Fruit fly (Drosophila melanogaster): ENCODE measurements around the gene CG1409.

Gene CG1409

DNA sequence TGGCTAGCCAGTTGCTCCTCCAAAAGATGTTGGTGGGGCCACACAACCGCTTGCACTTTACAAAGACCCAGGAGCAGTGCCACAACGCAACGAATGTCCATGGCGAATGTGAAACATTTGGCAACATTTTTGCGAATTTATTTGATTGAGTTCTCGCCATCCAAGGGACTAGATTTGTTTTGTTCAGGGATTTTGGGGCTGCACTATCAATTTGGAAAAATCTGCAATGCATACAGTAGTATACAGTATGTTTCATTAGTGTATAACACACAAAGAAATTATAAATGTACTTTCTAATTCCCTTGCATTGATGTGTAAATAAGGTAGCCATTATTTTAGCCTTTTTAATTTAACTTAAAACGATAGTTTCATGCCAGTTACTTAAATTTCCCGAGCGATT lies 20.8 kb downstream of the CG1409 start, which contains the start of gene Ir7d:
Gene Ir7d, minus strand, starts transcription at position 101 of the 400 bp plus-strand sequence.
- no peak for TF ChIP-seq CG8388 (GFP tag; optimal IDR thresholded peaks at IDR 0.05)
- no peak for TF ChIP-seq ind (GFP tag; optimal IDR thresholded peaks at IDR 0.05)
- TF ChIP-seq CG15073 (GFP tag; optimal IDR thresholded peaks at IDR 0.05) = no peak

dm6 chrX:7881579-7881978 lies 23.6 kb downstream of the CG1409 start, which contains the start of gene Ir7e:
Gene Ir7e (minus strand): TSS chrX:7881679.
- no peak for TF ChIP-seq CG11085 (GFP tag; IDR thresholded peaks at IDR 0.05)
- TF ChIP-seq mld (GFP tag; IDR thresholded peaks at IDR 0.05; ENCODE audit: partially characterized antibody) = no peak
- no peak for TF ChIP-seq mam (GFP tag; optimal IDR thresholded peaks at IDR 0.05)
- TF ChIP-seq Sox100B (GFP tag; optimal IDR thresholded peaks at IDR 0.05) = no peak
- TF ChIP-seq pb (GFP tag; optimal IDR thresholded peaks at IDR 0.05) = no peak
- TF ChIP-seq stc (GFP tag; IDR thresholded peaks at IDR 0.05) = no peak
- no peak for TF ChIP-seq br (optimal IDR thresholded peaks at IDR 0.05)
- TF ChIP-seq chinmo (GFP tag; IDR thresholded peaks at IDR 0.05; ENCODE audit: partially characterized antibody) = no peak
- TF ChIP-seq CG14965 (GFP tag; optimal IDR thresholded peaks at IDR 0.05; ENCODE audit: borderline replicate concordance) = no peak
- TF ChIP-seq Poxn (GFP tag; IDR thresholded peaks at IDR 0.05) = no peak
- no peak for TF ChIP-seq CG12104 (GFP tag; optimal IDR thresholded peaks at IDR 0.05)
- no peak for TF ChIP-seq CG9932 (GFP tag; IDR thresholded peaks at IDR 0.05)
- no peak for TF ChIP-seq prd (optimal IDR thresholded peaks at IDR 0.05)
- TF ChIP-seq prd (GFP tag; IDR thresholded peaks at IDR 0.05) = no peak
- no peak for TF ChIP-seq Awh (GFP tag; IDR thresholded peaks at IDR 0.05)
- TF ChIP-seq Scr (GFP tag; IDR thresholded peaks at IDR 0.05; ENCODE audit: partially characterized antibody) = no peak
- TF ChIP-seq Fer1 (GFP tag; optimal IDR thresholded peaks at IDR 0.05) = no peak
- TF ChIP-seq gem (tag; optimal IDR thresholded peaks at IDR 0.05) = no peak

- no peak for TF ChIP-seq CkIIα-i1 (GFP tag; IDR thresholded peaks at IDR 0.05)
- TF ChIP-seq lilli (GFP tag; optimal IDR thresholded peaks at IDR 0.05) = no peak
- no peak for TF ChIP-seq Tbp (GFP tag; optimal IDR thresholded peaks at IDR 0.05)
- no peak for TF ChIP-seq her (GFP tag; optimal IDR thresholded peaks at IDR 0.05)
- no peak for TF ChIP-seq Awh (GFP tag; IDR thresholded peaks at IDR 0.05)
- no peak for TF ChIP-seq gce (GFP tag; IDR thresholded peaks at IDR 0.05)
- no peak for TF ChIP-seq bowl (GFP tag; IDR thresholded peaks at IDR 0.05)
- TF ChIP-seq CG17359 (tag; optimal IDR thresholded peaks at IDR 0.05) = no peak
- no peak for TF ChIP-seq CG9727 (GFP tag; optimal IDR thresholded peaks at IDR 0.05)
- no peak for TF ChIP-seq H15 (GFP tag; IDR thresholded peaks at IDR 0.05)
- no peak for TF ChIP-seq sisA (GFP tag; IDR thresholded peaks at IDR 0.05)
- TF ChIP-seq CG31224 (GFP tag; IDR thresholded peaks at IDR 0.05) = no peak
- TF ChIP-seq ase (GFP tag; IDR thresholded peaks at IDR 0.05) = no peak
- no peak for TF ChIP-seq Scr (GFP tag; IDR thresholded peaks at IDR 0.05; ENCODE audit: partially characterized antibody)
- no peak for TF ChIP-seq br (optimal IDR thresholded peaks at IDR 0.05)
- no peak for TF ChIP-seq CG32772 (GFP tag; IDR thresholded peaks at IDR 0.05)
- TF ChIP-seq pzg (GFP tag; optimal IDR thresholded peaks at IDR 0.05) = no peak
- TF ChIP-seq CG30403 (GFP tag; optimal IDR thresholded peaks at IDR 0.05) = no peak
Measured at dm6 chrX:7883926-7884325, 26.0 kb downstream of the CG1409 start, which contains the start of gene Ir7f. Gene Ir7f (minus strand): TSS chrX:7884026.

dm6 chrX:7884360-7884759 lies 26.4 kb downstream of the CG1409 start, which contains the start of gene Ir7g:
Gene Ir7g (plus strand): TSS chrX:7884660.
- no peak for TF ChIP-seq zfh1 (GFP tag; IDR thresholded peaks at IDR 0.05)
- no peak for TF ChIP-seq sens-2 (GFP tag; IDR thresholded peaks at IDR 0.05)
- no peak for TF ChIP-seq Lim3 (GFP tag; IDR thresholded peaks at IDR 0.05)
- TF ChIP-seq sd (tag; optimal IDR thresholded peaks at IDR 0.05) = no peak
- no peak for TF ChIP-seq Bteb2 (GFP tag; optimal IDR thresholded peaks at IDR 0.05)
- no peak for TF ChIP-seq grau (tag; optimal IDR thresholded peaks at IDR 0.05)
- no peak for TF ChIP-seq CG16813 (GFP tag; IDR thresholded peaks at IDR 0.05; ENCODE audit: partially characterized antibody)
- no peak for TF ChIP-seq Hmr (GFP tag; optimal IDR thresholded peaks at IDR 0.05)
- TF ChIP-seq pan (optimal IDR thresholded peaks at IDR 0.05) = no peak
- no peak for TF ChIP-seq pan (GFP tag; optimal IDR thresholded peaks at IDR 0.05 in 1 of 2, IDR thresholded peaks at IDR 0.05 in 1 of 2)
- TF ChIP-seq eve (GFP tag; optimal IDR thresholded peaks at IDR 0.05) = no peak
- TF ChIP-seq ham (GFP tag; IDR thresholded peaks at IDR 0.05) = no peak
- no peak for TF ChIP-seq CG9437 (GFP tag; optimal IDR thresholded peaks at IDR 0.05)
- TF ChIP-seq CG9817 (tag; optimal IDR thresholded peaks at IDR 0.05) = no peak
- no peak for TF ChIP-seq CG2875 (GFP tag; optimal IDR thresholded peaks at IDR 0.05)

Data from whole organism, embryonic.